Fruit fly (Drosophila melanogaster): ENCODE measurements around the gene CG33725.

The CG33725 gene

dm6 chr3L:12533392-12534070 lies 51.1 kb downstream of the CG33725 start, which contains the start of the genes Tsf2 and CG34242 (continued):
- TF ChIP-seq row (GFP tag; IDR thresholded peaks at IDR 0.05) (peak; percentile 84), pfk (GFP tag; optimal IDR thresholded peaks at IDR 0.05) (no peak), CG33213 (GFP tag; optimal IDR thresholded peaks at IDR 0.05) (peak; percentile 20), Doc3 (GFP tag; IDR thresholded peaks at IDR 0.05; ENCODE audit: partially characterized antibody) (no peak), Blimp-1 (GFP tag; optimal IDR thresholded peaks at IDR 0.05) (peak; percentile 72), CG10654 (GFP tag; optimal IDR thresholded peaks at IDR 0.05) (peak; percentile 81), wdn (GFP tag; IDR thresholded peaks at IDR 0.05) (peak; percentile 62; the same call in 1 of the 2 replicates), ssp (GFP tag; IDR thresholded peaks at IDR 0.05) (peak; percentile 88), gt (GFP tag; IDR thresholded peaks at IDR 0.05) (peak; percentile 55), CG10565 (GFP tag; optimal IDR thresholded peaks at IDR 0.05) (no peak), Ptx1 (GFP tag; IDR thresholded peaks at IDR 0.05) (peak; percentile 99), tap (tag; optimal IDR thresholded peaks at IDR 0.05) (no peak), sd (tag; optimal IDR thresholded peaks at IDR 0.05) (no peak), NC2α (GFP tag; optimal IDR thresholded peaks at IDR 0.05) (no peak), CG16815 (GFP tag; optimal IDR thresholded peaks at IDR 0.05) (no peak), pita (GFP tag; optimal IDR thresholded peaks at IDR 0.05) (no peak), fd3F (GFP tag; optimal IDR thresholded peaks at IDR 0.05) (peak; percentile 6), CG10959 (GFP tag; IDR thresholded peaks at IDR 0.05) (peak; percentile 68), CG30020 (tag; optimal IDR thresholded peaks at IDR 0.05) (peak; percentile 69), HmgZ (tag; optimal IDR thresholded peaks at IDR 0.05) (peak; percentile 11), E2f1 (GFP tag; IDR thresholded peaks at IDR 0.05) (peak; percentile 93), pb (GFP tag; optimal IDR thresholded peaks at IDR 0.05) (no peak), bcd (GFP tag; optimal IDR thresholded peaks at IDR 0.05) (peak; percentile 80), sna (GFP tag; IDR thresholded peaks at IDR 0.05; ENCODE audit: partially characterized antibody) (no peak), CG4820 (GFP tag; optimal IDR thresholded peaks at IDR 0.05) (peak; percentile 86), CG11695 (GFP tag; IDR thresholded peaks at IDR 0.05) (peak; percentile 89), Chrac-16 (GFP tag; optimal IDR thresholded peaks at IDR 0.05) (no peak), Doc2 (GFP tag; IDR thresholded peaks at IDR 0.05) (peak; percentile 52; the same call in 1 of the 2 replicates), Sin3A (optimal IDR thresholded peaks at IDR 0.05) (peak; percentile 1), bigmax (GFP tag; optimal IDR thresholded peaks at IDR 0.05) (no peak), CG8944 (GFP tag; optimal IDR thresholded peaks at IDR 0.05) (no peak), unpg (GFP tag; optimal IDR thresholded peaks at IDR 0.05) (peak; percentile 64), CG2199 (GFP tag; IDR thresholded peaks at IDR 0.05) (no peak), Deaf1 (tag; optimal IDR thresholded peaks at IDR 0.05) (no peak), Hr3 (GFP tag; optimal IDR thresholded peaks at IDR 0.05) (no peak), Lim3 (GFP tag; IDR thresholded peaks at IDR 0.05) (peak; percentile 59; the same call in 1 of the 2 replicates), otp (GFP tag; IDR thresholded peaks at IDR 0.05) (peak; percentile 72; the same call in 1 of the 3 replicates), fd96Cb (tag; optimal IDR thresholded peaks at IDR 0.05) (peak; percentile 92), CG10462 (GFP tag; optimal IDR thresholded peaks at IDR 0.05) (no peak), gem (tag; optimal IDR thresholded peaks at IDR 0.05) (peak; percentile 81), CG14710 (tag; optimal IDR thresholded peaks at IDR 0.05) (peak; percentile 91), bsh (GFP tag; optimal IDR thresholded peaks at IDR 0.05) (peak in 1 of 2 experiments; percentile 14), Six4 (GFP tag; optimal IDR thresholded peaks at IDR 0.05) (peak; percentile 71), MTF-1 (GFP tag; optimal IDR thresholded peaks at IDR 0.05; ENCODE audit: borderline replicate concordance) (peak; percentile 39), CG17359 (tag; optimal IDR thresholded peaks at IDR 0.05) (peak; percentile 92), salm (tag; optimal IDR thresholded peaks at IDR 0.05) (peak; percentile 4), CG10274 (GFP tag; optimal IDR thresholded peaks at IDR 0.05) (no peak), CG9215 (GFP tag; IDR thresholded peaks at IDR 0.05) (peak; percentile 86), CG4424 (GFP tag; optimal IDR thresholded peaks at IDR 0.05) (peak; percentile 69), CG13287 (GFP tag; IDR thresholded peaks at IDR 0.05; ENCODE audit: partially characterized antibody) (no peak)
